Worm (Caenorhabditis elegans): ENCODE data around the gene idpb-4.
A peak's percentile ranks its signal among the peaks of the same experiment; 100 is the strongest.

Gene idpb-4

DNA sequence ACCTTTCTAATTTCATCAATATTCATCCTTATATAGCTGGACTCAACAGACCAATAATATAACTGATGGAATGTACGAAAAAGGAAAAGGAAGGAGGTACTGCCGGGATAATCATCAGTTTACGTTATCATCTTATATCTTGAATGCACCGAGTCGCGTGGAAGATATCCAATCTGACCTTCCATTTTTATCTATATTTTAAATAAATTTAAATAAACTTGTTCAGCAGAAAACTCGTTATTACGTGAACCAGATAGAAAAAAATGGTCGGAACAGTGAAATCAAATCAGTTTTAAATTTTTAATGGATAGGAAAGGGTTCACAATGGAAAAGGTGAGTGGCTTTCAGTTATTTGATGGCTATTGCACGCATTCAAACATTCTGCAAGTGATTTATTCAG lies 29.5 kb upstream of the idpb-4 start, which contains the start of gene pah-1:
Gene pah-1 (minus strand): TSS at position 101 of the 400 bp plus-strand sequence.
- TF ChIP-seq rnt-1 (tag; optimal IDR thresholded peaks at IDR 0.05) (no peak), pag-3 (tag; optimal IDR thresholded peaks at IDR 0.05; ENCODE audit: borderline replicate concordance, insufficient read depth) (no peak), nhr-28 (tag; optimal IDR thresholded peaks at IDR 0.05) (no peak), unc-62 (GFP tag; optimal IDR thresholded peaks at IDR 0.05) (no peak), dsc-1 (tag; optimal IDR thresholded peaks at IDR 0.05) (no peak), sptf-1 (tag; optimal IDR thresholded peaks at IDR 0.05) (no peak), unc-130 (tag; optimal IDR thresholded peaks at IDR 0.05) (no peak), nhr-85 (tag) (no peak), fkh-4 (tag; optimal IDR thresholded peaks at IDR 0.05; ENCODE audit: borderline replicate concordance) (no peak), fos-1 (tag; optimal IDR thresholded peaks at IDR 0.05) (no peak), skn-1 (tag; optimal IDR thresholded peaks at IDR 0.05) (no peak), nhr-11 (tag; optimal IDR thresholded peaks at IDR 0.05) (no peak)

DNA sequence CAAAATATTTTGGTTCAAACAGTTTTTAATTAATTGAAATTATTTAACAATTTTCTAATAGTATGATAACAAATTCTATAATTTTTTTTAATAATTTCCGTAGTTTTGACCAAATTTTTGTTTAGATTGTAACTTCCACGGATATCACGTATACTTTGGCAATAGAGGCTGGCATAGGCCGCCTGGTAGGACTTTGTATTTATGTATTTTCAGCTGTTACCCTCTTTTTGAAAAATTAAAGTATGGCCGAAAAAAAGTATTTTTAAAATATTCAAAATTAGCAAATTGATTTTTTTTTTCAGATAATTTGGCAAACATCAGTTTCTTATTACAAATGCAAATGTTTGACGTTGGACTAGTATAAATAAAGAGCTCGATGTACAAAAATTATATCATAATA lies 29.1 kb upstream of the idpb-4 start, which contains the start of the genes nsph-1.1 and K08F8.15:
Gene nsph-1.1 (plus strand): TSS at position 301 of the 400 bp plus-strand sequence.
Gene K08F8.15 (plus strand): TSS at position 335 of the 400 bp plus-strand sequence.
- TF ChIP-seq nhr-20 (tag; optimal IDR thresholded peaks at IDR 0.05) = no peak
- TF ChIP-seq unc-62 (GFP tag; optimal IDR thresholded peaks at IDR 0.05) = no peak
- TF ChIP-seq mdl-1 (tag; optimal IDR thresholded peaks at IDR 0.05) = no peak

DNA sequence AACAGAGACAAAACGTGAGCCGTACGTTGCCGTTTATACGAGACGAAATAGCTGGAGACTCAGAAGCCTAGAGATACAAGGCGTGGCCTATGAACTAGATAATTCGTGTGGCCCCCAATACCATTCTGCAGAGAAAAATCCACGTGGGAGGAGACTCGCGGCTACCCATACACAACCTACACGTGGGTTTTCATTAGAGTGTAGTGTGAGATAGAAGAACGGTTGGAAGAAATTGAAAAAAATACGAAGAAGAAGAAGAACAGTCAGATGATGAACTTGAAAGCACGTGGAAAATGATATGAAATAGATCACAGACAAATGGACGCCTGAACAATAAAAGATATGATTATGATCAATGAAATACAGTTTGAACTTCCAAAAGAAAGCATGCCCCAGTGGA lies 27.8 kb upstream of the idpb-4 start:
- TF ChIP-seq efl-1 (optimal IDR thresholded peaks at IDR 0.05) (no peak), efl-1 (GFP tag; optimal IDR thresholded peaks at IDR 0.05 in 1 of 2) (no peak), pag-3 (tag; optimal IDR thresholded peaks at IDR 0.05; ENCODE audit: borderline replicate concordance, insufficient read depth) (no peak), unc-130 (tag; optimal IDR thresholded peaks at IDR 0.05) (no peak), blmp-1 (tag; optimal IDR thresholded peaks at IDR 0.05) (peak; percentile 42), aly-2 (tag; optimal IDR thresholded peaks at IDR 0.05) (no peak), ceh-82 (tag; optimal IDR thresholded peaks at IDR 0.05) (no peak), lir-3 (tag; optimal IDR thresholded peaks at IDR 0.05; ENCODE audit: poor library complexity) (no peak), ztf-4 (tag; optimal IDR thresholded peaks at IDR 0.05) (no peak), C34B4.2 (tag; optimal IDR thresholded peaks at IDR 0.05) (no peak), lin-14 (GFP tag; optimal IDR thresholded peaks at IDR 0.05) (peak; percentile 56), C04F5.9 (tag; optimal IDR thresholded peaks at IDR 0.05) (no peak), egl-27 (tag; optimal IDR thresholded peaks at IDR 0.05) (no peak), tlp-1 (tag; optimal IDR thresholded peaks at IDR 0.05) (no peak), mdl-1 (tag; optimal IDR thresholded peaks at IDR 0.05) (peak in 1 of 2 experiments; percentile 76), ceh-8 (GFP tag; optimal IDR thresholded peaks at IDR 0.05) (no peak), snu-23 (GFP tag; optimal IDR thresholded peaks at IDR 0.05) (peak; percentile 29), lin-35 (GFP tag; optimal IDR thresholded peaks at IDR 0.05) (peak in 1 of 2 experiments; percentile 25), lin-15B (tag; optimal IDR thresholded peaks at IDR 0.05) (no peak), ceh-88 (GFP tag; IDR thresholded peaks at IDR 0.05) (no peak), nhr-71 (tag; optimal IDR thresholded peaks at IDR 0.05) (peak; percentile 46), hpl-2 (GFP tag; optimal IDR thresholded peaks at IDR 0.05) (no peak), zip-4 (GFP tag; optimal IDR thresholded peaks at IDR 0.05) (no peak), unc-98 (GFP tag; IDR thresholded peaks at IDR 0.05) (no peak), tbx-2 (tag; optimal IDR thresholded peaks at IDR 0.05) (peak; percentile 31), nhr-47 (tag; optimal IDR thresholded peaks at IDR 0.05) (no peak), nhr-20 (tag; optimal IDR thresholded peaks at IDR 0.05) (peak; percentile 90), nhr-84 (tag; optimal IDR thresholded peaks at IDR 0.05) (no peak), nhr-90 (tag; optimal IDR thresholded peaks at IDR 0.05; ENCODE audit: poor library complexity) (peak; percentile 13), hlh-4 (tag; optimal IDR thresholded peaks at IDR 0.05) (no peak), zag-1 (tag; optimal IDR thresholded peaks at IDR 0.05) (no peak), aha-1 (tag; optimal IDR thresholded peaks at IDR 0.05) (no peak), lin-13 (GFP tag; optimal IDR thresholded peaks at IDR 0.05) (no peak), xbp-1 (tag; optimal IDR thresholded peaks at IDR 0.05) (no peak), C16A3.4 (tag; optimal IDR thresholded peaks at IDR 0.05) (no peak), jun-1 (tag; optimal IDR thresholded peaks at IDR 0.05) (no peak), elt-3 (tag; optimal IDR thresholded peaks at IDR 0.05) (peak in 2 of 6 experiments; percentile 57 to 60), swsn-7 (tag; optimal IDR thresholded peaks at IDR 0.05) (no peak), unc-62 (GFP tag; optimal IDR thresholded peaks at IDR 0.05) (no peak), sox-4 (tag; optimal IDR thresholded peaks at IDR 0.05) (no peak)
